Fruit fly (Drosophila melanogaster): ENCODE data around the gene CG31688.

CG31688 gene

DNA sequence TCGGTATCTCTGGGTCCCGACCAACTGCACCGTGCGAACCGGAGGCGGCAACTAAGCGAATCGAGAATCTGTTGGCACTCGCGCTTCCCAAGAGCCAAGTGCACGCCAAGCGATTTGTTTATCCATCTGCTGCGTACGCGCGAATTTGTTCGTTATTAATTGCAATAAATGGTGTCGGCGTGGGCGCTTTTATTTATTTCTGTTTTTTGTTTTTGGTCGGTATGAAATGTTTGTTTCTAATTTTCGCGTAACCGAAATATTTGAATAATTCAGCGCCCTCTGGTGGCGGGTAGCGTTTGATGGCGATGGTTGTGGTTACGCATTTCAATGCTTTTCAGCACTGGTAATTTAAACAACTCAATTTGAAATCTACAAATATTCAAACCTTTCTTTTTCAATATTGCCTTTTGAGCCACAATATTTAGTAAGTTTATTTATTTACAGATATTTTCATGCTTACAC lies 11.2 kb upstream of the CG31688 start, which contains the start of gene CG10947:
CG10947 (minus strand) TSS at position 51 of the 462 bp plus-strand sequence.
- peak; percentile 77 for TF ChIP-seq CG2120 (GFP tag; optimal IDR thresholded peaks at IDR 0.05)
- TF ChIP-seq CG34224 (GFP tag; IDR thresholded peaks at IDR 0.05; ENCODE audit: partially characterized antibody): peak; percentile 60
- peak; percentile 75 for TF ChIP-seq CG13287 (GFP tag; IDR thresholded peaks at IDR 0.05; ENCODE audit: partially characterized antibody)
- peak; percentile 56 for TF ChIP-seq CG11504 (tag; optimal IDR thresholded peaks at IDR 0.05)
- TF ChIP-seq CG16815 (GFP tag; optimal IDR thresholded peaks at IDR 0.05): peak; percentile 27
- peak; percentile 13 for TF ChIP-seq Hand (GFP tag; optimal IDR thresholded peaks at IDR 0.05)
- peak; percentile 68 for TF ChIP-seq slp2 (GFP tag; optimal IDR thresholded peaks at IDR 0.05)
- TF ChIP-seq E2f2 (GFP tag; IDR thresholded peaks at IDR 0.05): peak; percentile 95
- TF ChIP-seq CG18599 (GFP tag; optimal IDR thresholded peaks at IDR 0.05): peak; percentile 21
- TF ChIP-seq CG14014 (GFP tag; IDR thresholded peaks at IDR 0.05): peak; percentile 60; the same call in 1 of the 2 replicates
- TF ChIP-seq bowl (GFP tag; IDR thresholded peaks at IDR 0.05): no peak
- TF ChIP-seq CG8924 (tag; optimal IDR thresholded peaks at IDR 0.05): peak; percentile 1
- peak; percentile 75 for TF ChIP-seq gro (GFP tag; optimal IDR thresholded peaks at IDR 0.05)
- no peak for TF ChIP-seq Hr39 (optimal IDR thresholded peaks at IDR 0.05)
- TF ChIP-seq salm (tag; optimal IDR thresholded peaks at IDR 0.05): no peak
- peak; percentile 68 for TF ChIP-seq maf-S (GFP tag; optimal IDR thresholded peaks at IDR 0.05)
- TF ChIP-seq CG12299 (tag; optimal IDR thresholded peaks at IDR 0.05): no peak
- TF ChIP-seq Mrtf (GFP tag; IDR thresholded peaks at IDR 0.05): peak; percentile 19; the same call in 1 of the 3 replicates
- peak; percentile 60 for TF ChIP-seq nmo (GFP tag; optimal IDR thresholded peaks at IDR 0.05)
- TF ChIP-seq ac (GFP tag; optimal IDR thresholded peaks at IDR 0.05): peak; percentile 7
- TF ChIP-seq CG1832 (GFP tag; optimal IDR thresholded peaks at IDR 0.05): no peak
- TF ChIP-seq gcm (GFP tag; optimal IDR thresholded peaks at IDR 0.05): no peak
- peak; percentile 57 for TF ChIP-seq tgo (GFP tag; IDR thresholded peaks at IDR 0.05)
- peak; percentile 81 for TF ChIP-seq CG10267 (tag; optimal IDR thresholded peaks at IDR 0.05)
- peak; percentile 15 for TF ChIP-seq CG12071 (GFP tag; optimal IDR thresholded peaks at IDR 0.05)
- TF ChIP-seq Dip3 (GFP tag; optimal IDR thresholded peaks at IDR 0.05): peak; percentile 66
- peak; percentile 44 for TF ChIP-seq Bteb2 (GFP tag; optimal IDR thresholded peaks at IDR 0.05)
- no peak for TF ChIP-seq lbe (GFP tag; optimal IDR thresholded peaks at IDR 0.05)
- peak; percentile 55 for TF ChIP-seq CG7987 (GFP tag; optimal IDR thresholded peaks at IDR 0.05)
- peak in 1 of 2 experiments; percentile 43 for TF ChIP-seq insv (GFP tag; optimal IDR thresholded peaks at IDR 0.05)
- peak; percentile 46; the same call in 1 of the 3 replicates for TF ChIP-seq CG11695 (GFP tag; IDR thresholded peaks at IDR 0.05)
- no peak for TF ChIP-seq Elba2 (GFP tag; optimal IDR thresholded peaks at IDR 0.05)
- TF ChIP-seq CG14710 (tag; optimal IDR thresholded peaks at IDR 0.05): peak; percentile 28
- TF ChIP-seq stwl (tag; optimal IDR thresholded peaks at IDR 0.05): peak; percentile 87
- TF ChIP-seq wor (GFP tag; IDR thresholded peaks at IDR 0.05): no peak
- 0 out of 3 replicates have a peak, but pooled peaks have one; percentile 18 for TF ChIP-seq Doc3 (GFP tag; IDR thresholded peaks at IDR 0.05; ENCODE audit: partially characterized antibody)
- TF ChIP-seq CG17328 (GFP tag; IDR thresholded peaks at IDR 0.05): peak; percentile 55; the same call in 1 of the 2 replicates
- TF ChIP-seq Taf1 (GFP tag; IDR thresholded peaks at IDR 0.05): no peak
- TF ChIP-seq Pdp1 (GFP tag; optimal IDR thresholded peaks at IDR 0.05): peak; percentile 73 to 80
- TF ChIP-seq CG33557 (GFP tag; optimal IDR thresholded peaks at IDR 0.05): peak; percentile 33
- peak; percentile 67 for TF ChIP-seq CG1603 (tag; optimal IDR thresholded peaks at IDR 0.05)
- TF ChIP-seq ken (GFP tag; IDR thresholded peaks at IDR 0.05): 0 out of 3 replicates have a peak, but pooled peaks have one; percentile 48
- peak; percentile 49 for TF ChIP-seq CG10979 (tag; optimal IDR thresholded peaks at IDR 0.05)
- no peak for TF ChIP-seq Sry-β (GFP tag; optimal IDR thresholded peaks at IDR 0.05)
- peak; percentile 47; the same call in 1 of the 2 replicates for TF ChIP-seq Ada2b (GFP tag; IDR thresholded peaks at IDR 0.05)
- peak; percentile 21 for TF ChIP-seq YL-1 (GFP tag; optimal IDR thresholded peaks at IDR 0.05)
- TF ChIP-seq MTF-1 (GFP tag; optimal IDR thresholded peaks at IDR 0.05; ENCODE audit: borderline replicate concordance): peak; percentile 50
- TF ChIP-seq CG17361 (GFP tag; IDR thresholded peaks at IDR 0.05): 0 out of 3 replicates have a peak, but pooled peaks have one; percentile 26
- TF ChIP-seq nerfin-1 (tag; optimal IDR thresholded peaks at IDR 0.05): no peak
